Worm (Caenorhabditis elegans) whole organism, late embryonic: ENCODE measurements around the gene cyp-13A6.

ENCODE experiments used
- T23F11.4 ChIP-seq: fragments of 200-800 bp; sonication (Bioruptor generic); optimal IDR thresholded peaks from 2 replicates; lab custom pipeline; 2018; ENCODE audit warnings: mild to moderate bottlenecking, missing genetic modification characterization, missing compliant biosample characterization
- ahr-1 ChIP-seq: sonication (generic microtip); optimal IDR thresholded peaks from 2 replicates; lab custom pipeline; 2016; ENCODE audit warnings: missing genetic modification characterization, missing compliant biosample characterization
- ceh-18 ChIP-seq: sonication (generic microtip); optimal IDR thresholded peaks from 2 replicates; lab custom pipeline; 2016; ENCODE audit warnings: missing genetic modification characterization, missing compliant biosample characterization
- ceh-2 ChIP-seq: sonication (generic microtip); optimal IDR thresholded peaks from 2 replicates; lab custom pipeline; 2016; ENCODE audit warnings: missing genotype, missing genetic modification characterization, missing compliant biosample characterization
- ceh-22 ChIP-seq: sonication (generic microtip); optimal IDR thresholded peaks from 2 replicates; lab custom pipeline; 2017; ENCODE audit warnings: missing biosample characterization, missing genetic modification characterization
- ceh-30 ChIP-seq: fragments of 150-350 bp; optimal IDR thresholded peaks from 2 replicates; lab custom pipeline; 2014; ENCODE audit warnings: missing biosample characterization, missing genetic modification characterization
- ceh-31 ChIP-seq: sonication (generic microtip); optimal IDR thresholded peaks from 2 replicates; lab custom pipeline; 2016; ENCODE audit warnings: missing genetic modification characterization, missing compliant biosample characterization
- dmd-4 ChIP-seq: sonication (generic microtip); optimal IDR thresholded peaks from 2 replicates; lab custom pipeline; 2016; ENCODE audit warnings: borderline replicate concordance, missing genetic modification characterization, missing compliant biosample characterization
- dve-1 ChIP-seq: sonication (generic microtip); optimal IDR thresholded peaks from 2 replicates; lab custom pipeline; 2017; ENCODE audit warnings: antibody characterized with exemption, mild to moderate bottlenecking, missing genetic modification characterization, missing compliant biosample characterization
- eyg-1 ChIP-seq: sonication (generic microtip); optimal IDR thresholded peaks from 2 replicates; lab custom pipeline; 2016; ENCODE audit warnings: missing genotype, missing genetic modification characterization, missing compliant biosample characterization
- fkh-6 ChIP-seq: sonication (generic microtip); optimal IDR thresholded peaks from 2 replicates; lab custom pipeline; 2016; ENCODE audit warnings: missing genetic modification characterization, missing compliant biosample characterization
- gmeb-2 ChIP-seq: sonication (generic microtip); optimal IDR thresholded peaks from 2 replicates; lab custom pipeline; 2016; ENCODE audit warnings: missing genetic modification characterization, inconsistent platforms, missing compliant biosample characterization
- hlh-15 ChIP-seq: sonication (generic microtip); optimal IDR thresholded peaks from 2 replicates; lab custom pipeline; 2016; ENCODE audit warnings: missing genetic modification characterization, missing compliant biosample characterization
- hlh-6 ChIP-seq: sonication (generic microtip); optimal IDR thresholded peaks from 2 replicates; lab custom pipeline; 2016; ENCODE audit warnings: missing genotype, missing genetic modification characterization, missing compliant biosample characterization
- hlh-8 ChIP-seq: sonication (generic microtip); optimal IDR thresholded peaks from 2 replicates; lab custom pipeline; 2016; ENCODE audit warnings: missing genotype, missing genetic modification characterization, missing compliant biosample characterization
- lim-6 ChIP-seq: sonication (generic microtip); optimal IDR thresholded peaks from 2 replicates; lab custom pipeline; 2016; ENCODE audit warnings: missing genetic modification characterization, missing compliant biosample characterization
- lin-11 ChIP-seq: fragments of 200-800 bp; sonication (Bioruptor generic); optimal IDR thresholded peaks from 2 replicates; lab custom pipeline; 2018; ENCODE audit warnings: mild to moderate bottlenecking, missing genetic modification characterization, missing compliant biosample characterization
- madf-2 ChIP-seq: sonication (generic microtip); optimal IDR thresholded peaks from 2 replicates; lab custom pipeline; 2017; ENCODE audit warnings: missing genetic modification characterization, missing compliant biosample characterization
- mec-3 ChIP-seq: sonication (generic microtip); optimal IDR thresholded peaks from 2 replicates; lab custom pipeline; 2016; ENCODE audit warnings: borderline replicate concordance, missing genetic modification characterization, missing compliant biosample characterization
- nfya-1 ChIP-seq: sonication (generic microtip); optimal IDR thresholded peaks from 2 replicates; lab custom pipeline; 2017; ENCODE audit warnings: missing genetic modification characterization, mild to moderate bottlenecking, missing compliant biosample characterization, antibody characterized with exemption, moderate library complexity
- nhr-11 ChIP-seq: fragments of 150-350 bp; optimal IDR thresholded peaks from 2 replicates; lab custom pipeline; 2014; ENCODE audit warnings: missing biosample characterization, missing genetic modification characterization
- pat-9 ChIP-seq: fragments of 200-800 bp; sonication (Bioruptor generic); optimal IDR thresholded peaks from 2 replicates; lab custom pipeline; 2018; ENCODE audit warnings: mild to moderate bottlenecking, missing genetic modification characterization, moderate library complexity, missing compliant biosample characterization
- pax-1 ChIP-seq: fragments of 150-350 bp; optimal IDR thresholded peaks from 2 replicates; lab custom pipeline; 2014; ENCODE audit warnings: missing biosample characterization, missing genetic modification characterization
- pqm-1 ChIP-seq: sonication (generic microtip); optimal IDR thresholded peaks from 2 replicates; lab custom pipeline; 2016; ENCODE audit warnings: missing genetic modification characterization, missing compliant biosample characterization
- pros-1 ChIP-seq: fragments of 150-350 bp; optimal IDR thresholded peaks from 2 replicates; lab custom pipeline; 2014; ENCODE audit warnings: missing biosample characterization, missing genetic modification reagents, missing genetic modification characterization
- rnt-1 ChIP-seq: sonication (generic microtip); optimal IDR thresholded peaks from 2 replicates; lab custom pipeline; 2016; ENCODE audit warnings: missing genetic modification characterization, missing compliant biosample characterization
- sox-2 ChIP-seq: fragments of 200-800 bp; sonication (Bioruptor generic); IDR thresholded peaks from 2 replicates; pipeline ENCODE4 v1.3.6; 2022; ENCODE audit warnings: missing genetic modification reagents, missing genetic modification characterization, missing compliant biosample characterization
- tbx-2 ChIP-seq: sonication (generic microtip); optimal IDR thresholded peaks from 2 replicates; lab custom pipeline; 2016; ENCODE audit warnings: missing genetic modification characterization, missing compliant biosample characterization
- ttx-3 ChIP-seq: sonication (generic microtip); optimal IDR thresholded peaks from 2 replicates; lab custom pipeline; 2016; ENCODE audit warnings: missing genetic modification reagents, missing genetic modification characterization, missing compliant biosample characterization
- unc-55 ChIP-seq: sonication (generic microtip); optimal IDR thresholded peaks from 2 replicates; lab custom pipeline; 2017; ENCODE audit warnings: missing biosample characterization, missing genetic modification reagents, missing genetic modification characterization
- unc-86 ChIP-seq: sonication (generic microtip); optimal IDR thresholded peaks from 2 replicates; lab custom pipeline; 2016; ENCODE audit warnings: missing genetic modification characterization, missing compliant biosample characterization
- zip-5 ChIP-seq: sonication (generic microtip); optimal IDR thresholded peaks from 2 replicates; lab custom pipeline; 2016; ENCODE audit warnings: missing genetic modification characterization, missing compliant biosample characterization
- ztf-16 ChIP-seq: sonication (generic microtip); optimal IDR thresholded peaks from 2 replicates; lab custom pipeline; 2017; ENCODE audit warnings: missing genetic modification characterization, missing compliant biosample characterization

The cyp-13A6 gene

ce11 chrII:9769797-9770520, 32.7 kb downstream of the cyp-13A6 start, which contains the start of gene aqp-10 (continued):
- TF ChIP-seq pros-1 (tag; lab: Kevin White, UChicago) (no peak), pax-1 (tag; lab: Kevin White, UChicago) (no peak), ceh-31 (tag; lab: Kevin White, UChicago) (no peak), rnt-1 (tag; lab: Kevin White, UChicago) (no peak), gmeb-2 (tag; lab: Kevin White, UChicago) (no peak), nfya-1 (tag; lab: Kevin White, UChicago) (peak; percentile 68), ttx-3 (tag; lab: Kevin White, UChicago) (no peak), sox-2 (GFP tag; lab: Robert Waterston, UW) (no peak), fkh-6 (tag; lab: Kevin White, UChicago) (no peak), dmd-4 (no peak), ahr-1 (tag; lab: Kevin White, UChicago) (no peak), zip-5 (tag; lab: Kevin White, UChicago) (no peak)

- TF ChIP-seq tbx-2 (tag; lab: Kevin White, UChicago) (no peak), unc-55 (peak; percentile 62)
Measured at ce11 chrII:9764696-9765095, 37.9 kb downstream of the cyp-13A6 start.

- no peak for TF ChIP-seq hlh-15
- no peak for TF ChIP-seq madf-2 (tag; lab: Kevin White, UChicago)
- no peak for TF ChIP-seq ceh-22 (tag; lab: Kevin White, UChicago)
- no peak for TF ChIP-seq tbx-2 (tag; lab: Kevin White, UChicago)
- no peak for TF ChIP-seq ceh-18
- TF ChIP-seq ttx-3 (tag; lab: Kevin White, UChicago): no peak
- TF ChIP-seq ceh-2 (tag; lab: Kevin White, UChicago): no peak
- TF ChIP-seq eyg-1 (tag; lab: Kevin White, UChicago): no peak
- TF ChIP-seq nfya-1 (tag; lab: Kevin White, UChicago): no peak
- TF ChIP-seq lim-6: no peak
- no peak for TF ChIP-seq unc-86
- no peak for TF ChIP-seq pros-1 (tag; lab: Kevin White, UChicago)
- no peak for TF ChIP-seq T23F11.4 (GFP tag; lab: Kevin White, UChicago)
- TF ChIP-seq ztf-16 (tag; lab: Kevin White, UChicago): no peak
- no peak for TF ChIP-seq hlh-6 (tag; lab: Kevin White, UChicago)
- no peak for TF ChIP-seq hlh-8 (tag; lab: Kevin White, UChicago)
- no peak for TF ChIP-seq ahr-1 (tag; lab: Kevin White, UChicago)
- TF ChIP-seq pat-9: no peak
- TF ChIP-seq lin-11 (tag; lab: Kevin White, UChicago): no peak
Measured at ce11 chrII:9759382-9759781, 43.2 kb downstream of the cyp-13A6 start.

- TF ChIP-seq ceh-18: peak; percentile 77
- no peak for TF ChIP-seq eyg-1 (tag; lab: Kevin White, UChicago)
- peak; percentile 23 for TF ChIP-seq rnt-1 (tag; lab: Kevin White, UChicago)
- peak; percentile 87 for TF ChIP-seq nhr-11 (tag; lab: Kevin White, UChicago)
Measured at ce11 chrII:9757651-9758282, 44.9 kb downstream of the cyp-13A6 start, which contains the start of gene shk-1. TSS of gene shk-1 (plus strand) at chrII:9758232.

ce11 chrII:9755425-9755824, 47.2 kb downstream of the cyp-13A6 start:
- no peak for TF ChIP-seq dmd-4
- no peak for TF ChIP-seq pqm-1
- no peak for TF ChIP-seq ceh-31 (tag; lab: Kevin White, UChicago)
- TF ChIP-seq ahr-1 (tag; lab: Kevin White, UChicago): no peak
- no peak for TF ChIP-seq mec-3 (tag; lab: Kevin White, UChicago)
- no peak for TF ChIP-seq ceh-30 (tag; lab: Kevin White, UChicago)
- no peak for TF ChIP-seq dve-1 (tag; lab: Kevin White, UChicago)
